Worm (Caenorhabditis elegans): ENCODE measurements around the gene mars-1.

The mars-1 gene

ce11 chrIV:11635437-11636408, at the start of gene mars-1:
TSS of gene mars-1 (minus strand) at chrIV:11635487.
- TF ChIP-seq tab-1 (GFP tag; IDR thresholded peaks at IDR 0.05) (no peak), ref-1 (GFP tag; conservative IDR thresholded peaks at IDR 0.05) (no peak), med-1 (GFP tag; optimal IDR thresholded peaks at IDR 0.05; ENCODE audit: insufficient read depth) (no peak), klf-2 (GFP tag; conservative IDR thresholded peaks at IDR 0.05) (no peak), ztf-29 (GFP tag; IDR thresholded peaks at IDR 0.05) (no peak), ztf-23 (GFP tag; IDR thresholded peaks at IDR 0.05) (peak; percentile 52; the same call in 1 of the 2 replicates), cog-1 (tag; optimal IDR thresholded peaks at IDR 0.05) (no peak), flt-1 (GFP tag; IDR thresholded peaks at IDR 0.05) (peak; percentile 81), T22C8.4 (GFP tag; IDR thresholded peaks at IDR 0.05) (no peak)

ce11 chrIV:11681905-11682304, 46.6 kb upstream of the mars-1 start, which contains the start of gene ZK792.4:
TSS of gene ZK792.4 (minus strand) at chrIV:11682005.
- TF ChIP-seq flt-1 (GFP tag; IDR thresholded peaks at IDR 0.05), result no peak

DNA sequence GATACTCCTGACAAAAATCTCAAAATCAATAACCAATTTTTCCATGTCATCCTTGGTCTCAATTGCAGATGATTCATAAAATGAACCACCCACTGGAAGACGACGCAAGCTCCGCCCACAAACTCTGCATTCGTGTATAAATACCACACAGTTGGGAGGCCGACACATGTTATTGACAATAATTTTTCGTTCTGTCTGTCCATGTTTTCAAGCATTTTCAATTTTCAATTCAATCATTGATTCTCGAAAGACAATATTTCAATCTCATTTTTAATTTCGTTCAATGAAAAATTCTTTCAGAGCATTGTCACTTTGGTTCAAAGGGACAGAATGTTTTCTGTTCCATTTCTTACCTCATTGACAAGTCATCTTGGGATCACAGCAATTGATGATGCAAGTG, 40.8 kb upstream of the mars-1 start, which contains the start of gene inx-9:
Gene inx-9 (plus strand): TSS at position 301 of the 400 bp plus-strand sequence.
- TF ChIP-seq ztf-23 (GFP tag; IDR thresholded peaks at IDR 0.05) (no peak), med-1 (GFP tag; optimal IDR thresholded peaks at IDR 0.05; ENCODE audit: insufficient read depth) (no peak), klf-2 (GFP tag; conservative IDR thresholded peaks at IDR 0.05) (no peak), T22C8.4 (GFP tag; IDR thresholded peaks at IDR 0.05) (no peak), ref-1 (GFP tag; conservative IDR thresholded peaks at IDR 0.05) (no peak), ztf-29 (GFP tag; IDR thresholded peaks at IDR 0.05) (no peak), flt-1 (GFP tag; IDR thresholded peaks at IDR 0.05) (no peak), tab-1 (GFP tag; IDR thresholded peaks at IDR 0.05) (no peak), cog-1 (tag; optimal IDR thresholded peaks at IDR 0.05) (no peak)

DNA sequence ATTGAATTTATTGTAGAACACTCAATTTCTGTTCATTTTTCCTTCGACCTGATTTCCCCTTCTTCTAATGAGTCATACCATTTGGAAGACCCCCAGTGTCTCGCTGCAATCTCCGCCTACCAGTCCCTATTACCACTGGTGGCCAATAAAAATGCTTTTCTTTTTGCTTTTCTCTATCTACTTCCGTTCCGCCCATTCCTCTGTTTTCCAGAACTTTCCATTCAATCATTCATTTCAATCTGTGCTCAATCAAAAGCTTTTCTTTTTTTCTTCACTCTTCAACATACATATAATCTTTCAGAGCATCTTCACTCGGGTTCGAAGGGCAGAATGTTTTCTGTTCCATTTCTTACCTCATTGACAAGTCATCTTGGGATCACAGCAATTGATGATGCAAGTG, 38.3 kb upstream of the mars-1 start, which contains the start of gene inx-8:
Gene inx-8 (plus strand): TSS at position 301 of the 400 bp plus-strand sequence.
- TF ChIP-seq cog-1 (tag; optimal IDR thresholded peaks at IDR 0.05) (no peak), klf-2 (GFP tag; conservative IDR thresholded peaks at IDR 0.05) (no peak), med-1 (GFP tag; optimal IDR thresholded peaks at IDR 0.05; ENCODE audit: insufficient read depth) (no peak), ref-1 (GFP tag; conservative IDR thresholded peaks at IDR 0.05) (no peak), tab-1 (GFP tag; IDR thresholded peaks at IDR 0.05) (no peak), ztf-23 (GFP tag; IDR thresholded peaks at IDR 0.05) (no peak), flt-1 (GFP tag; IDR thresholded peaks at IDR 0.05) (no peak), T22C8.4 (GFP tag; IDR thresholded peaks at IDR 0.05) (no peak), ztf-29 (GFP tag; IDR thresholded peaks at IDR 0.05) (no peak)

DNA sequence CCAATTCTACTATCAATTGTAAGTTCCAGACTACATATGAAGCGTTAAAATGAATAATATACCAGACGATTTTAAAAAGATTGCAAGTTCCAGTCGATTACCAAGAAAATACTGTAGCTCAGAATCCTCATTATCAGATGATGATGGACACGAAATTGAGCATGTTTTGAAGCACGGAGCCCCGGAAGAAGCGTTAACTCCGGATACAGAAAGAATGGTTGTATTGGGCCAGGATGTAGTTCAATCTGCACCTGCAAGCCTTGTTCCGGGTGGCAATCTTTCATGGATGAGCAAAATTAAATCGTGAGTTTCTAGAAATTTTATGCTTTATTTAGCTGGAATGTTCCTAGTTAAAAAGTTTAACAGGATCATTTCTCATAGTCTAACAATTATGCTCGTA, 32.7 kb upstream of the mars-1 start, which contains the start of gene atg-4.2:
Gene atg-4.2 (plus strand): TSS at position 24 of the 400 bp plus-strand sequence.
- TF ChIP-seq tab-1 (GFP tag; IDR thresholded peaks at IDR 0.05), result no peak
- no peak for TF ChIP-seq cog-1 (tag; optimal IDR thresholded peaks at IDR 0.05)
- no peak for TF ChIP-seq flt-1 (GFP tag; IDR thresholded peaks at IDR 0.05)
- TF ChIP-seq med-1 (GFP tag; optimal IDR thresholded peaks at IDR 0.05; ENCODE audit: insufficient read depth), result no peak
- TF ChIP-seq ztf-29 (GFP tag; IDR thresholded peaks at IDR 0.05), result no peak
- TF ChIP-seq klf-2 (GFP tag; conservative IDR thresholded peaks at IDR 0.05), result no peak
- TF ChIP-seq T22C8.4 (GFP tag; IDR thresholded peaks at IDR 0.05), result no peak
- no peak for TF ChIP-seq ztf-23 (GFP tag; IDR thresholded peaks at IDR 0.05)
- TF ChIP-seq ref-1 (GFP tag; conservative IDR thresholded peaks at IDR 0.05), result no peak

DNA sequence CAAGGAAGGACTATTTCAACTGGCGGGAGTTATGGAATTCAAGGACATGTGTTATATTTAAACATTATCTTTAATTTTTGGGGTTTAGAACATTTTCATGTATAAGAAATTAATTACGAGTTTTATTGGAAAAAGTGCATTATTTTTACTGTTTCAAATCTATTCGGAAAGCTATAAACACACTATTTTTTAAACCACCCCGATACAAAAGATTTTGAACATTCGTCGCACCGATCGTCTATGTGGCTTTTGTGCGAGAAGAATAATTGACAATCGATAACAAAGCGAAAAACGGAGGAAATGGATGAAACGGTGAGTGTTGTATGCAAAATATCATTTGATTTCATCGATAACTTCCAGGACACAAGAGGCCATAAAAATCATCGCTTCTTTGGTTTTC, 29.7 kb upstream of the mars-1 start, which contains the start of gene ZK809.9:
Gene ZK809.9 (plus strand): TSS at position 301 of the 400 bp plus-strand sequence.
- TF ChIP-seq cog-1 (tag; optimal IDR thresholded peaks at IDR 0.05) (no peak), ztf-23 (GFP tag; IDR thresholded peaks at IDR 0.05) (no peak), med-1 (GFP tag; optimal IDR thresholded peaks at IDR 0.05; ENCODE audit: insufficient read depth) (no peak)

ce11 chrIV:11659794-11660312, 24.6 kb upstream of the mars-1 start, which contains the start of gene ZK792.1:
TSS of gene ZK792.1 (plus strand) at chrIV:11659844.
- no peak for TF ChIP-seq tab-1 (GFP tag; IDR thresholded peaks at IDR 0.05)
- no peak for TF ChIP-seq flt-1 (GFP tag; IDR thresholded peaks at IDR 0.05)
- TF ChIP-seq klf-2 (GFP tag; conservative IDR thresholded peaks at IDR 0.05), result no peak
- no peak for TF ChIP-seq ref-1 (GFP tag; conservative IDR thresholded peaks at IDR 0.05)
- no peak for TF ChIP-seq med-1 (GFP tag; optimal IDR thresholded peaks at IDR 0.05; ENCODE audit: insufficient read depth)
- no peak for TF ChIP-seq ztf-23 (GFP tag; IDR thresholded peaks at IDR 0.05)
- TF ChIP-seq T22C8.4 (GFP tag; IDR thresholded peaks at IDR 0.05), result no peak
- TF ChIP-seq ztf-29 (GFP tag; IDR thresholded peaks at IDR 0.05), result no peak
- no peak for TF ChIP-seq cog-1 (tag; optimal IDR thresholded peaks at IDR 0.05)

DNA sequence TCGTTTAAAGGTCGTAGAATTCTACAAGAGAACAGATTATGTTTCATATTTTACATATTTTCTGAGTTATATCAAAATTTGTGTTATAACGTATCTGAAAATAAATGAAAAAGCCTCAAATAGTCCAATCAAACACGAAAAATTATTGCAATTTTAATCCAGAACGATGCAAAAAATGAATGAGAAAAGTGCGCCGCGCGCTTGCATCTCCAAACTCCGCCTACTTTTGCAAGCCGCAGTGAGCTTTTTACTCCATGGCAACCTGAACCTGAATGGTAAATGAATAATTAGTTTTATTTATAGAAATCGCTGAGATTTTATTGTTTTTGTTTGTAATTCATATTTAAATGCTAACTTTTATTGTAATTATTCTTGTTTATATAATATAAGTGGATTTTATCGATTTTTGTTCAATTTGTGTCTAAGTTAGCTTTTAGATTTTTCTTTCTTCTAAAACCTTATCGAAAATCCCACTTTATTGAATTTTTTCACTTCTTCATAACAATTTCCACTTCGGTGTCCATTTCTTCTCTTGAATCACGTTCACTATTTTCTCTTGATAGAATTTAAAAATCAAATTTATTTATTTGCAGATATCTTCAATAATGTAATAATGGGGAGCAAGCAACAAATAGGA, 21.0 kb upstream of the mars-1 start, which contains the start of gene ZK809.5:
Gene ZK809.5 (plus strand): TSS at position 587 of the 637 bp plus-strand sequence.
- TF ChIP-seq cog-1 (tag; optimal IDR thresholded peaks at IDR 0.05) (no peak), tab-1 (GFP tag; IDR thresholded peaks at IDR 0.05) (no peak), med-1 (GFP tag; optimal IDR thresholded peaks at IDR 0.05; ENCODE audit: insufficient read depth) (no peak), T22C8.4 (GFP tag; IDR thresholded peaks at IDR 0.05) (no peak), ztf-29 (GFP tag; IDR thresholded peaks at IDR 0.05) (no peak), flt-1 (GFP tag; IDR thresholded peaks at IDR 0.05) (no peak), ref-1 (GFP tag; conservative IDR thresholded peaks at IDR 0.05) (no peak), klf-2 (GFP tag; conservative IDR thresholded peaks at IDR 0.05) (no peak), ztf-23 (GFP tag; IDR thresholded peaks at IDR 0.05) (no peak)

DNA sequence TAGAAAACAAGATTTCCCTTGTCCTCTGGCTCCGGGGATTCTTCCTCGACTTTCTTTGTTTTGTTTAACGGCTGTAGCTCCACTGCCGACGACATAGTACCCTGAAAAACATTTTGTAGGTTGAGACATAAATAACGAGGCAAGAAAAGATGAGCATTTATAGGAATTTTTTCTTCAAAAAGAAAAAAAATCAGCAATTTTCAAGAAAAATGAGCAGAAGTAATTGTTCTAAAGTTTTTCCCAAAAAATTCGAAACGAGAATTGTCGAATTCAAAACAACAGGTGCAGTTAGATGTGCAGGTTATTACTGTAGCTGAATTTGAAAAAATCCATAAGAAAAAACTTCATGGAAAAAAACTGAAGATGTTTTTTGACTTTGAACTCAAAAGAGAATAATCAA, 20.1 kb upstream of the mars-1 start, which contains the start of gene ent-1:
Gene ent-1 (minus strand): TSS at position 101 of the 400 bp plus-strand sequence.
- no peak for TF ChIP-seq cog-1 (tag; optimal IDR thresholded peaks at IDR 0.05)
- no peak for TF ChIP-seq flt-1 (GFP tag; IDR thresholded peaks at IDR 0.05)
- no peak for TF ChIP-seq T22C8.4 (GFP tag; IDR thresholded peaks at IDR 0.05)
- TF ChIP-seq ztf-23 (GFP tag; IDR thresholded peaks at IDR 0.05), result no peak
- no peak for TF ChIP-seq ztf-29 (GFP tag; IDR thresholded peaks at IDR 0.05)
- no peak for TF ChIP-seq ref-1 (GFP tag; conservative IDR thresholded peaks at IDR 0.05)
- TF ChIP-seq tab-1 (GFP tag; IDR thresholded peaks at IDR 0.05), result no peak
- no peak for TF ChIP-seq med-1 (GFP tag; optimal IDR thresholded peaks at IDR 0.05; ENCODE audit: insufficient read depth)
- TF ChIP-seq klf-2 (GFP tag; conservative IDR thresholded peaks at IDR 0.05), result no peak
